Fruit fly (Drosophila melanogaster): ENCODE measurements around the gene OXA1L.
A peak's percentile ranks its signal among the peaks of the same experiment; 100 is the strongest.

The OXA1L gene

DNA sequence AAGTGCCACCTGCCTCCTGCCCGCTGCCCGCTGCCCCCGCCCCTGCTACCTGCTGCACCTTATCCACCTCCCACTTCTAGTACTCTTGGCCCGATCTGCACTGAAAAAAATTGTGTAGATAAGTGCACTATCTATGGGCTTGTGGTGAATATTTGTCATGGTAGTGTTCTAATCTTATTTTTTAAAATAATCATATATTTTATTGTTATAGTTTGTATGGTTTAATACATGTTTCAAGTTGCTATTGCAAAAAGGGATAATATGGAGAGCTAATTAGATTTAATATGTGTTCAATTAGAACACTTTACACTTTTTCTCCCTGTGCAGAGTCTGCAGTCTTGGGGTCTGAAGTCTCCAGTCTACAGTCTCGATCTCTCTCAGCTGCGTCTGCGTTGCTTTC is 45.2 kb upstream of the OXA1L start (continued):
- TF ChIP-seq Bgb (GFP tag; IDR thresholded peaks at IDR 0.05; ENCODE audit: partially characterized antibody): no peak
- no peak for TF ChIP-seq rib (GFP tag; IDR thresholded peaks at IDR 0.05)
- TF ChIP-seq CG33213 (GFP tag; optimal IDR thresholded peaks at IDR 0.05): no peak
- TF ChIP-seq oc (tag; optimal IDR thresholded peaks at IDR 0.05): no peak
- TF ChIP-seq tgo (GFP tag; IDR thresholded peaks at IDR 0.05): peak; percentile 62
- no peak for TF ChIP-seq CG15514 (GFP tag; optimal IDR thresholded peaks at IDR 0.05)
- TF ChIP-seq CG2116 (GFP tag; optimal IDR thresholded peaks at IDR 0.05): no peak
- TF ChIP-seq cg (GFP tag; optimal IDR thresholded peaks at IDR 0.05): no peak
- TF ChIP-seq unpg (GFP tag; optimal IDR thresholded peaks at IDR 0.05): peak; percentile 37
- TF ChIP-seq CG9817 (tag; optimal IDR thresholded peaks at IDR 0.05): no peak
- TF ChIP-seq CG10321 (GFP tag; IDR thresholded peaks at IDR 0.05): no peak
- 0 out of 2 replicates have a peak, but pooled peaks have one; percentile 18 for TF ChIP-seq klu (GFP tag; IDR thresholded peaks at IDR 0.05)
- TF ChIP-seq CG12744 (GFP tag; optimal IDR thresholded peaks at IDR 0.05): no peak
- TF ChIP-seq gfzf (GFP tag; optimal IDR thresholded peaks at IDR 0.05): no peak
- no peak for TF ChIP-seq CG7786 (GFP tag; optimal IDR thresholded peaks at IDR 0.05)
- no peak for TF ChIP-seq CG8359 (GFP tag; optimal IDR thresholded peaks at IDR 0.05; ENCODE audit: borderline replicate concordance)
- no peak for TF ChIP-seq Lhr (GFP tag; optimal IDR thresholded peaks at IDR 0.05)
- TF ChIP-seq CG4424 (GFP tag; optimal IDR thresholded peaks at IDR 0.05): peak; percentile 57
- no peak for TF ChIP-seq kah (GFP tag; optimal IDR thresholded peaks at IDR 0.05)
- TF ChIP-seq Dref (GFP tag; IDR thresholded peaks at IDR 0.05): no peak
- TF ChIP-seq CG17912 (GFP tag; optimal IDR thresholded peaks at IDR 0.05): no peak
- peak; percentile 37 for TF ChIP-seq CoRest (tag; optimal IDR thresholded peaks at IDR 0.05)
- no peak for TF ChIP-seq Sry-δ (GFP tag; optimal IDR thresholded peaks at IDR 0.05)
- no peak for TF ChIP-seq btn (GFP tag; optimal IDR thresholded peaks at IDR 0.05)
- no peak for TF ChIP-seq psq (GFP tag; optimal IDR thresholded peaks at IDR 0.05)
- TF ChIP-seq nerfin-2 (GFP tag; IDR thresholded peaks at IDR 0.05; ENCODE audit: partially characterized antibody): no peak
- TF ChIP-seq dati (GFP tag; IDR thresholded peaks at IDR 0.05): no peak
- no peak for TF ChIP-seq CG8944 (GFP tag; optimal IDR thresholded peaks at IDR 0.05)
- peak; percentile 42 for TF ChIP-seq lmd (GFP tag; IDR thresholded peaks at IDR 0.05)
- no peak for TF ChIP-seq ewg (GFP tag; optimal IDR thresholded peaks at IDR 0.05)
- TF ChIP-seq esg (GFP tag; conservative IDR thresholded peaks at IDR 0.05): no peak; the same call in 1 of the 2 replicates
- TF ChIP-seq CG2875 (GFP tag; optimal IDR thresholded peaks at IDR 0.05): no peak
- no peak for TF ChIP-seq disco-r (GFP tag; optimal IDR thresholded peaks at IDR 0.05)
- no peak for TF ChIP-seq Adf1 (GFP tag; IDR thresholded peaks at IDR 0.05)
- TF ChIP-seq Hr78 (GFP tag; optimal IDR thresholded peaks at IDR 0.05): peak in 1 of 2 experiments; percentile 1
- no peak for TF ChIP-seq CG13123 (GFP tag; optimal IDR thresholded peaks at IDR 0.05)
- TF ChIP-seq CG15269 (tag; optimal IDR thresholded peaks at IDR 0.05): peak; percentile 48
- no peak for TF ChIP-seq bab2 (GFP tag; optimal IDR thresholded peaks at IDR 0.05)
- no peak for TF ChIP-seq CG7745 (tag; optimal IDR thresholded peaks at IDR 0.05)
- peak; percentile 42 for TF ChIP-seq nom (GFP tag; optimal IDR thresholded peaks at IDR 0.05)
- no peak for TF ChIP-seq gce (GFP tag; IDR thresholded peaks at IDR 0.05)
- TF ChIP-seq Hmx (GFP tag; optimal IDR thresholded peaks at IDR 0.05): no peak
- no peak for TF ChIP-seq CG3847 (GFP tag; IDR thresholded peaks at IDR 0.05)
- no peak for TF ChIP-seq abd-A (tag; optimal IDR thresholded peaks at IDR 0.05)
- TF ChIP-seq exex (tag; optimal IDR thresholded peaks at IDR 0.05): no peak
- no peak for TF ChIP-seq CG6791 (GFP tag; IDR thresholded peaks at IDR 0.05; ENCODE audit: partially characterized antibody)
- no peak for TF ChIP-seq CG5953 (GFP tag; IDR thresholded peaks at IDR 0.05)
- no peak for TF ChIP-seq fru (optimal IDR thresholded peaks at IDR 0.05)
- peak; percentile 58; the same call in 1 of the 2 replicates for TF ChIP-seq peb (GFP tag; IDR thresholded peaks at IDR 0.05)
- TF ChIP-seq Ravus (GFP tag; IDR thresholded peaks at IDR 0.05): no peak
- TF ChIP-seq tll (GFP tag; optimal IDR thresholded peaks at IDR 0.05): no peak
